Worm (Caenorhabditis elegans) whole organism, early embryonic: Measurements from ENCODE around the gene VF13D12L.3.

Source experiments
- F13C5.2 ChIP-seq: sonication (generic microtip); optimal IDR thresholded peaks from 2 replicates; lab custom pipeline; 2017; ENCODE audit warnings: mild to moderate bottlenecking, missing genetic modification characterization, inconsistent platforms, missing compliant biosample characterization
- aly-1 ChIP-seq: sonication (generic microtip); optimal IDR thresholded peaks from 2 replicates; lab custom pipeline; 2016; ENCODE audit warnings: missing genetic modification characterization, missing compliant biosample characterization
- ama-1 ChIP-seq: fragments of 150-350 bp; optimal IDR thresholded peaks from 2 replicates; lab custom pipeline; 2014
- ets-7 ChIP-seq: sonication (generic microtip); optimal IDR thresholded peaks from 2 replicates; lab custom pipeline; 2016; ENCODE audit warnings: missing genotype, missing genetic modification characterization, missing compliant biosample characterization
- flt-1 ChIP-seq: fragments of 200-800 bp; sonication (Bioruptor generic); IDR thresholded peaks from 2 replicates; pipeline ENCODE4 v1.3.6; 2022; ENCODE audit warnings: missing genetic modification characterization, missing compliant biosample characterization
- hmbx-1 ChIP-seq: sonication (generic microtip); optimal IDR thresholded peaks from 2 replicates; lab custom pipeline; 2016; ENCODE audit warnings: mild to moderate bottlenecking, missing genetic modification characterization, missing compliant biosample characterization
- hmg-4 ChIP-seq: fragments of 200-800 bp; sonication (Bioruptor generic); optimal IDR thresholded peaks from 2 replicates; lab custom pipeline; 2018; ENCODE audit warnings: mild to moderate bottlenecking, missing genetic modification characterization, missing compliant biosample characterization
- pes-1 ChIP-seq: fragments of 200-800 bp; sonication (Bioruptor generic); IDR thresholded peaks from 2 replicates; pipeline ENCODE4 v1.3.6; 2022; ENCODE audit warnings: missing genetic modification reagents, missing genetic modification characterization, missing compliant biosample characterization
- scrt-1 ChIP-seq: fragments of 200-800 bp; sonication (Bioruptor generic); IDR thresholded peaks from 2 replicates; pipeline ENCODE4 v1.3.6; 2022; ENCODE audit warnings: missing genetic modification characterization, missing compliant biosample characterization
- sea-1 ChIP-seq: fragments of 200-800 bp; sonication (Bioruptor generic); conservative IDR thresholded peaks from 2 replicates; pipeline ENCODE4 v1.3.6; 2022; ENCODE audit warnings: missing genetic modification characterization, missing compliant biosample characterization
- tbx-37 ChIP-seq: fragments of 200-800 bp; sonication (Bioruptor generic); conservative IDR thresholded peaks from 2 replicates; pipeline ENCODE4 v1.3.6; 2022; ENCODE audit warnings: missing genetic modification reagents, missing genetic modification characterization, missing compliant biosample characterization
- tra-4 ChIP-seq: sonication (generic microtip); optimal IDR thresholded peaks from 2 replicates; lab custom pipeline; 2017; ENCODE audit warnings: missing genetic modification characterization, missing compliant biosample characterization

DNA sequence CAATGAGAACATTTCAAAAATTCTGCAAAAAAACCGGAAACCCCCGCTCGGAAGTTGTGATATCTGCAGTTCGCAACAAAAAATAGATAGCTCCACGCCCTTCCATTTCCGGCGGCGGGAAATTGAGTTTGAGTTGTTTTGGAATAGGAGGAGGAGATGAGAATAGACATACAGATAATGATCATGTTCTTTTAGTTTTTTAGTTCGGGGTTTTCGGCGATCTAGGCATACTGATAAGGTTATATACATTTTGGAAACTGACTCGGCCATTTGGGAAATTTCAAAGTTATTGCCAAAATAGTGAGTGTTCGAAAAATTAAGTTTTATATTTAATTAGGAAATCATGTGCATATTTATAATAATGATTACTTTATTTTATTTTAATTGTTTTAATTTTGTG, 28.0 kb downstream of the VF13D12L.3 start:
- no peak for TF ChIP-seq hmg-4 (GFP tag; lab: Kevin White, UChicago)
- no peak for TF ChIP-seq hmbx-1
- no peak for TF ChIP-seq tbx-37
- TF ChIP-seq flt-1: no peak
- TF ChIP-seq ama-1 (lab: Kevin White, UChicago): no peak
- no peak for TF ChIP-seq pes-1 (GFP tag; lab: Robert Waterston, UW)
- TF ChIP-seq tra-4 (tag; lab: Kevin White, UChicago): no peak
- TF ChIP-seq F13C5.2 (tag; lab: Kevin White, UChicago): no peak
- TF ChIP-seq aly-1: no peak
- no peak for TF ChIP-seq sea-1
- no peak for TF ChIP-seq scrt-1
- TF ChIP-seq ets-7: no peak
